Fruit fly (Drosophila melanogaster) whole organism, embryonic: ENCODE results near the gene Cyp4d21.

Source experiments
- Asciz ChIP-seq: fragments of 200-800 bp; sonication (Bioruptor generic); optimal IDR thresholded peaks from 2 replicates; lab custom pipeline; 2017; ENCODE audit warnings: missing biosample characterization, mild to moderate bottlenecking, missing genetic modification characterization, missing genetic modification reagents
- CG10274 ChIP-seq: fragments of 200-800 bp; sonication (Bioruptor generic); optimal IDR thresholded peaks from 3 replicates; lab custom pipeline; 2017; ENCODE audit warnings: missing biosample characterization, mild to moderate bottlenecking, missing genetic modification characterization
- CG11093 ChIP-seq: fragments of 200-800 bp; sonication (Bioruptor generic); IDR thresholded peaks from 3 replicates; pipeline ENCODE4 v1.3.6; 2022; ENCODE audit warnings: missing biosample characterization, missing genetic modification characterization
- CG11560 ChIP-seq: fragments of 200-800 bp; sonication (Bioruptor generic); IDR thresholded peaks from 3 replicates; pipeline ENCODE4 v1.3.6; 2022; ENCODE audit warnings: missing biosample characterization, missing genetic modification characterization
- CG11695 ChIP-seq: fragments of 200-800 bp; sonication (Bioruptor generic); IDR thresholded peaks from 3 replicates; pipeline ENCODE4 v1.3.6; 2022; ENCODE audit warnings: missing biosample characterization, missing genetic modification characterization
- CG12219 ChIP-seq: fragments of 200-800 bp; sonication (Bioruptor generic); optimal IDR thresholded peaks from 3 replicates; lab custom pipeline; 2018; ENCODE audit warnings: missing biosample characterization, mild to moderate bottlenecking, missing genetic modification characterization
- CG12659 ChIP-seq: fragments of 200-800 bp; sonication (Bioruptor generic); optimal IDR thresholded peaks from 3 replicates; lab custom pipeline; 2017; ENCODE audit warnings: mild to moderate bottlenecking, missing biosample characterization, missing genetic modification reagents, missing genetic modification characterization
- CG1529 ChIP-seq: fragments of 200-800 bp; sonication (Bioruptor generic); optimal IDR thresholded peaks from 3 replicates; lab custom pipeline; 2018; ENCODE audit warnings: missing biosample characterization, missing genetic modification characterization
- CG16813 ChIP-seq: fragments of 200-800 bp; sonication (Bioruptor generic); IDR thresholded peaks from 3 replicates; pipeline ENCODE4 v1.3.6; 2022; ENCODE audit warnings: missing biosample characterization, missing genetic modification characterization; ENCODE audit not compliant: partially characterized antibody
- CG17328 ChIP-seq: fragments of 200-800 bp; sonication (Bioruptor generic); IDR thresholded peaks from 2 replicates; pipeline ENCODE4 v1.3.6; 2022; ENCODE audit warnings: missing biosample characterization, missing genetic modification characterization
- CG17359 ChIP-seq: fragments of 200-800 bp; sonication (Bioruptor generic); optimal IDR thresholded peaks from 3 replicates; lab custom pipeline; 2018; ENCODE audit warnings: missing biosample characterization, mild to moderate bottlenecking, missing genetic modification characterization, moderate library complexity
- CG17361 ChIP-seq: fragments of 200-800 bp; sonication (Bioruptor generic); IDR thresholded peaks from 3 replicates; pipeline ENCODE4 v1.3.6; 2022; ENCODE audit warnings: missing biosample characterization, missing genetic modification characterization
- CG2129 ChIP-seq: fragments of 200-800 bp; sonication (Bioruptor generic); IDR thresholded peaks from 2 replicates; pipeline ENCODE4 v1.3.6; 2022; ENCODE audit warnings: missing biosample characterization, missing genetic modification characterization; ENCODE audit not compliant: partially characterized antibody
- CG2202 ChIP-seq: fragments of 200-800 bp; sonication (Bioruptor generic); optimal IDR thresholded peaks from 2 replicates; lab custom pipeline; 2018; ENCODE audit warnings: missing biosample characterization, mild to moderate bottlenecking, missing genetic modification characterization
- CG30020 ChIP-seq: fragments of 200-800 bp; optimal IDR thresholded peaks from 2 replicates; lab custom pipeline; 2019; ENCODE audit warnings: missing biosample characterization, mild to moderate bottlenecking, missing genetic modification characterization, moderate library complexity
- CG34422 ChIP-seq: fragments of 200-800 bp; sonication (Bioruptor generic); IDR thresholded peaks from 3 replicates; pipeline ENCODE4 v1.3.6; 2022; ENCODE audit warnings: missing biosample characterization, missing genetic modification characterization
- CG4617 ChIP-seq: fragments of 200-800 bp; sonication (Bioruptor generic); optimal IDR thresholded peaks from 3 replicates; lab custom pipeline; 2016; ENCODE audit warnings: missing biosample characterization, missing genetic modification characterization, borderline replicate concordance
- CG4707 ChIP-seq: fragments of 200-800 bp; sonication (Bioruptor generic); optimal IDR thresholded peaks from 2 replicates; lab custom pipeline; 2018; ENCODE audit warnings: missing biosample characterization, mild to moderate bottlenecking, missing genetic modification characterization, moderate library complexity
- CG8944 ChIP-seq: fragments of 200-800 bp; sonication (Bioruptor generic); optimal IDR thresholded peaks from 3 replicates; lab custom pipeline; 2016; ENCODE audit warnings: missing biosample characterization, missing genetic modification characterization
- CG9797 ChIP-seq: fragments of 200-800 bp; sonication (Bioruptor generic); optimal IDR thresholded peaks from 3 replicates; lab custom pipeline; 2018; ENCODE audit warnings: missing biosample characterization, mild to moderate bottlenecking, missing genetic modification characterization
- CG9817 ChIP-seq: fragments of 200-800 bp; sonication (Bioruptor generic); optimal IDR thresholded peaks from 2 replicates; lab custom pipeline; 2018; ENCODE audit warnings: missing biosample characterization, mild to moderate bottlenecking, missing genetic modification characterization, moderate library complexity
- Camta ChIP-seq: fragments of 200-800 bp; sonication (Bioruptor generic); optimal IDR thresholded peaks from 2 replicates; lab custom pipeline; 2016; ENCODE audit warnings: missing biosample characterization, missing genetic modification characterization
- E2f1 ChIP-seq: fragments of 200-800 bp; sonication (Bioruptor generic); IDR thresholded peaks from 2 replicates; pipeline ENCODE4 v1.3.6; 2022; ENCODE audit warnings: missing biosample characterization, missing genetic modification characterization
- Elba2 ChIP-seq: fragments of 200-800 bp; sonication (Bioruptor generic); optimal IDR thresholded peaks from 3 replicates; lab custom pipeline; 2016; ENCODE audit warnings: missing biosample characterization, missing genetic modification characterization
- Hr39 ChIP-seq: fragments of >200 bp; optimal IDR thresholded peaks from 2 replicates; lab custom pipeline; 2017
- Mad ChIP-seq: fragments of 200-800 bp; sonication (Bioruptor generic); optimal IDR thresholded peaks from 2 replicates; lab custom pipeline; 2016; ENCODE audit warnings: missing biosample characterization, missing genetic modification characterization
- Mrtf ChIP-seq: fragments of 200-800 bp; sonication (Bioruptor generic); IDR thresholded peaks from 3 replicates; pipeline ENCODE4 v1.3.6; 2022; ENCODE audit warnings: missing biosample characterization, missing genetic modification characterization
- Myb ChIP-seq: fragments of 200-800 bp; sonication (Bioruptor generic); optimal IDR thresholded peaks from 2 replicates; lab custom pipeline; 2016; ENCODE audit warnings: missing biosample characterization, missing genetic modification characterization
- Neu2 ChIP-seq: fragments of 200-800 bp; sonication (Bioruptor generic); optimal IDR thresholded peaks from 3 replicates; lab custom pipeline; 2016; ENCODE audit warnings: missing biosample characterization, missing genetic modification characterization, borderline replicate concordance
- Nf-YA ChIP-seq: fragments of 200-800 bp; sonication (Bioruptor generic); IDR thresholded peaks from 2 replicates; pipeline ENCODE4 v1.3.6; 2022; ENCODE audit warnings: missing biosample characterization, missing genetic modification characterization
- Oli ChIP-seq: fragments of 200-800 bp; sonication (Bioruptor generic); optimal IDR thresholded peaks from 2 replicates; lab custom pipeline; 2018; ENCODE audit warnings: missing biosample characterization, mild to moderate bottlenecking, missing genetic modification characterization, moderate library complexity
- Pdp1 ChIP-seq, 2 experiments: fragments of 200-800 bp; sonication (Bioruptor generic); optimal IDR thresholded peaks; 3 replicates each; lab custom pipeline; 2016; ENCODE audit warnings: missing biosample characterization in 2 of 2, missing genetic modification characterization in 2 of 2, mild to moderate bottlenecking in 1 of 2, moderate library complexity in 1 of 2
- Ptx1 ChIP-seq: fragments of 200-800 bp; sonication (Bioruptor generic); IDR thresholded peaks from 2 replicates; pipeline ENCODE4 v1.3.6; 2022; ENCODE audit warnings: missing biosample characterization, missing genetic modification characterization
- Side ChIP-seq: fragments of 200-800 bp; sonication (Bioruptor generic); optimal IDR thresholded peaks from 2 replicates; lab custom pipeline; 2016; ENCODE audit warnings: missing biosample characterization, missing genetic modification characterization
- ab ChIP-seq: fragments of 200-800 bp; sonication (Bioruptor generic); optimal IDR thresholded peaks from 2 replicates; lab custom pipeline; 2016; ENCODE audit warnings: missing biosample characterization, missing genetic modification characterization
- danr ChIP-seq: fragments of 200-800 bp; sonication (Bioruptor generic); IDR thresholded peaks from 2 replicates; pipeline ENCODE4 v1.3.6; 2022; ENCODE audit warnings: missing biosample characterization, missing genetic modification characterization
- dati ChIP-seq: fragments of 200-800 bp; sonication (Bioruptor generic); IDR thresholded peaks from 2 replicates; pipeline ENCODE4 v1.3.6; 2022; ENCODE audit warnings: missing biosample characterization, missing genetic modification characterization
- dimm ChIP-seq: fragments of 200-800 bp; sonication (Bioruptor generic); IDR thresholded peaks from 2 replicates; pipeline ENCODE4 v1.3.6; 2022; ENCODE audit warnings: missing biosample characterization, missing genetic modification characterization
- fd3F ChIP-seq: fragments of 200-800 bp; sonication (Bioruptor generic); optimal IDR thresholded peaks from 2 replicates; lab custom pipeline; 2018; ENCODE audit warnings: missing biosample characterization, mild to moderate bottlenecking, missing genetic modification characterization, moderate library complexity
- ftz-f1 ChIP-seq: fragments of 200-800 bp; sonication (Bioruptor generic); optimal IDR thresholded peaks from 2 replicates; lab custom pipeline; 2016; ENCODE audit warnings: missing biosample characterization, missing genetic modification characterization
- kay ChIP-seq: fragments of 200-800 bp; sonication (Bioruptor generic); optimal IDR thresholded peaks from 2 replicates; lab custom pipeline; 2016; ENCODE audit warnings: missing biosample characterization, missing genetic modification characterization
- oc ChIP-seq: fragments of 200-800 bp; sonication (Bioruptor generic); optimal IDR thresholded peaks from 2 replicates; lab custom pipeline; 2018; ENCODE audit warnings: missing biosample characterization, mild to moderate bottlenecking, missing genetic modification characterization, moderate library complexity
- pita ChIP-seq: fragments of 200-800 bp; sonication (Bioruptor generic); optimal IDR thresholded peaks from 2 replicates; lab custom pipeline; 2017; ENCODE audit warnings: missing biosample characterization, mild to moderate bottlenecking, missing genetic modification characterization
- psq ChIP-seq: fragments of 200-800 bp; sonication (Bioruptor generic); optimal IDR thresholded peaks from 2 replicates; lab custom pipeline; 2017; ENCODE audit warnings: missing biosample characterization, missing genetic modification characterization
- ranshi ChIP-seq: fragments of 200-800 bp; sonication (Bioruptor generic); IDR thresholded peaks from 2 replicates; pipeline ENCODE4 v1.3.6; 2022; ENCODE audit warnings: missing biosample characterization, missing genetic modification characterization
- tio ChIP-seq: fragments of 200-800 bp; sonication (Bioruptor generic); optimal IDR thresholded peaks from 2 replicates; lab custom pipeline; 2017; ENCODE audit warnings: missing biosample characterization, missing genetic modification characterization, inconsistent platforms
- twi ChIP-seq: fragments of 200-800 bp; optimal IDR thresholded peaks from 2 replicates; lab custom pipeline; 2019; ENCODE audit warnings: missing biosample characterization, mild to moderate bottlenecking, missing genetic modification characterization, moderate library complexity
- unpg ChIP-seq: fragments of 200-800 bp; sonication (Bioruptor generic); optimal IDR thresholded peaks from 3 replicates; lab custom pipeline; 2018; ENCODE audit warnings: missing biosample characterization, mild to moderate bottlenecking, missing genetic modification characterization, moderate library complexity
- zf30C ChIP-seq: fragments of 200-800 bp; sonication (Bioruptor generic); optimal IDR thresholded peaks from 3 replicates; lab custom pipeline; 2018; ENCODE audit warnings: missing biosample characterization, mild to moderate bottlenecking, missing genetic modification characterization
- zfh2 ChIP-seq: fragments of 200-800 bp; sonication (Bioruptor generic); optimal IDR thresholded peaks from 2 replicates; lab custom pipeline; 2016; ENCODE audit warnings: missing biosample characterization, missing genetic modification characterization

Gene Cyp4d21

DNA sequence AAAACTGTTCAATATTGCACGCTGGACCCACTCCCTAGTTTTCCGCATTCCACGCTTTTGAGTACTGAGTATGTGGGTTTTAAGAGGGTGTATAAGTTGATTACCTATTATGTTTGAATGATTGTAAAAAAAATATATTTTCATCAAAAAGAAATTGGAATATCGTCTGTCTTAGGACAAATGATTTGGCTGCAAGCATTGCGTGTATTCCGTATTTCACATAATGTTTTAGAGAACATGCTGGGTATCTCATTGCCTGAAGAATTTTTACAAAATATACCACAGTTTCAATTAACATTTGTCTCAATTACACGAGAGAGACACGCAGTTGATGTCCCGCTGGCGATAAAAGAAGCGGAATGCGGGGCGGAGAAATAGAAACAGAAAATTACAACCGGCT, 27.4 kb downstream of the Cyp4d21 start (continued):
- TF ChIP-seq CG12219 (GFP tag; lab: Kevin White, UChicago) (peak; percentile 30), CG12659 (GFP tag; lab: Kevin White, UChicago) (no peak), CG11695 (GFP tag; lab: Robert Waterston, UW) (peak; percentile 48; the same call in 2 of the 3 replicates), CG1529 (GFP tag; lab: Kevin White, UChicago) (peak; percentile 13), CG17328 (peak; percentile 65), Neu2 (GFP tag; lab: Kevin White, UChicago) (peak; percentile 29), Camta (GFP tag; lab: Kevin White, UChicago) (peak; percentile 55)

DNA sequence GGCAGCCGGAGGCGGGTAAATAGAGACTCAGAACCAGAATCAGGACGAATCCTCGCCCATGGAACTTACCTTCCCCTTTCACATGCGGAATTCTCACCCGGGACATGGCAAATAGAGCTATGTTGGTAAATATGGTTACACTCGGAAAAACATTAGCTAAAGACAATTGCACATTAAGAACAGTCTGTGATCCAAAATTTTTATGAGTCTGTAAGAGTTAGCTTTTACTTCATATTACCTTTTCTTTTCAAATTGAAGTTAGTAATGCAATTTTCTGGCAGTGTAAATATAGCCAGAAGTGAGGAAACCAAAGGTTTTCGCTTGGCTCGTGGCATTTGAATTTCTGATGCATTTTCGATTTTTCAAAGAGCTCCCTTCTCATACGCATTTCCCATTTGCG, 29.8 kb downstream of the Cyp4d21 start:
- TF ChIP-seq CG34422 (peak; percentile 45; the same call in 2 of the 3 replicates), unpg (GFP tag; lab: Kevin White, UChicago) (peak; percentile 38), Ptx1 (GFP tag; lab: Robert Waterston, UW) (peak; percentile 30; the same call in 1 of the 2 replicates), dati (GFP tag; lab: Robert Waterston, UW) (no peak), Mad (GFP tag; lab: Kevin White, UChicago) (no peak), twi (tag; lab: Kevin White, UChicago) (peak; percentile 12), fd3F (GFP tag; lab: Kevin White, UChicago) (no peak), CG12219 (GFP tag; lab: Kevin White, UChicago) (no peak), Side (GFP tag; lab: Kevin White, UChicago) (peak; percentile 21), psq (no peak), ab (no peak), CG2202 (tag; lab: Kevin White, UChicago) (no peak), zf30C (GFP tag; lab: Kevin White, UChicago) (peak; percentile 38), CG2129 (GFP tag; lab: Robert Waterston, UW) (no peak), pita (GFP tag; lab: Kevin White, UChicago) (no peak), kay (no peak), Mrtf (GFP tag; lab: Robert Waterston, UW) (no peak), E2f1 (GFP tag; lab: Robert Waterston, UW) (peak; percentile 69), ranshi (GFP tag; lab: Robert Waterston, UW) (no peak), CG11093 (GFP tag; lab: Robert Waterston, UW) (peak; percentile 66; the same call in 2 of the 3 replicates), CG9797 (GFP tag; lab: Kevin White, UChicago) (no peak), Asciz (GFP tag; lab: Kevin White, UChicago) (peak; percentile 48), ftz-f1 (GFP tag; lab: Kevin White, UChicago) (no peak), Oli (tag; lab: Kevin White, UChicago) (peak; percentile 12), danr (GFP tag; lab: Robert Waterston, UW) (no peak), dimm (no peak), CG4617 (GFP tag; lab: Kevin White, UChicago) (no peak), CG17359 (tag; lab: Kevin White, UChicago) (peak; percentile 66), Nf-YA (no peak), CG17361 (GFP tag; lab: Robert Waterston, UW) (peak; percentile 68), Pdp1 (GFP tag; optimal IDR thresholded peaks at IDR 0.05; lab: Kevin White, UChicago) (peak in 1 of 2 experiments; percentile 35), tio (GFP tag; lab: Kevin White, UChicago) (peak; percentile 12), CG4707 (GFP tag; lab: Kevin White, UChicago) (no peak), CG30020 (no peak), Elba2 (GFP tag; lab: Kevin White, UChicago) (peak; percentile 20), CG8944 (GFP tag; lab: Kevin White, UChicago) (peak; percentile 11), CG16813 (GFP tag; lab: Robert Waterston, UW) (no peak), CG9817 (tag; lab: Kevin White, UChicago) (no peak), CG10274 (GFP tag; lab: Kevin White, UChicago) (no peak), CG11560 (tag; lab: Robert Waterston, UW) (no peak), Myb (GFP tag; lab: Kevin White, UChicago) (no peak), zfh2 (no peak), oc (tag; lab: Kevin White, UChicago) (no peak), Hr39 (lab: Kevin White, UChicago) (no peak)
